Worm (Caenorhabditis elegans): ENCODE measurements around the gene idpp-3.

- TF ChIP-seq nhr-12 (tag; optimal IDR thresholded peaks at IDR 0.05) (no peak), unc-39 (tag; optimal IDR thresholded peaks at IDR 0.05) (no peak), nhr-10 (tag; optimal IDR thresholded peaks at IDR 0.05) (no peak), aly-2 (tag; optimal IDR thresholded peaks at IDR 0.05) (no peak), R02D3.7 (tag; optimal IDR thresholded peaks at IDR 0.05) (no peak), nhr-21 (tag; optimal IDR thresholded peaks at IDR 0.05) (no peak), snpc-4 (tag; optimal IDR thresholded peaks at IDR 0.05) (no peak), ceh-16 (tag; optimal IDR thresholded peaks at IDR 0.05) (no peak), nhr-77 (tag; optimal IDR thresholded peaks at IDR 0.05) (no peak)
Measured at ce11 chrX:15003891-15004550, 42.6 kb upstream of the idpp-3 start, which contains the start of gene slc-25A18.1.
